Fruit fly (Drosophila melanogaster) whole organism, embryonic: ENCODE results near the gene Lamtor3.

Experiments
- Bdp1 ChIP-seq: fragments of 200-800 bp; sonication (Bioruptor generic); optimal IDR thresholded peaks from 3 replicates; lab custom pipeline; 2016; ENCODE audit warnings: missing biosample characterization, missing genetic modification characterization
- CG10147 ChIP-seq: fragments of 200-800 bp; sonication (Bioruptor generic); optimal IDR thresholded peaks from 2 replicates; lab custom pipeline; 2019; ENCODE audit warnings: missing biosample characterization, mild to moderate bottlenecking, missing genetic modification characterization, moderate library complexity
- CG12104 ChIP-seq: fragments of 200-800 bp; sonication (Bioruptor generic); optimal IDR thresholded peaks from 3 replicates; lab custom pipeline; 2016; ENCODE audit warnings: missing biosample characterization, missing genetic modification characterization
- CG12659 ChIP-seq: fragments of 200-800 bp; sonication (Bioruptor generic); optimal IDR thresholded peaks from 3 replicates; lab custom pipeline; 2017; ENCODE audit warnings: mild to moderate bottlenecking, missing biosample characterization, missing genetic modification reagents, missing genetic modification characterization
- CG12769 ChIP-seq: fragments of 200-800 bp; sonication (Bioruptor generic); optimal IDR thresholded peaks from 2 replicates; lab custom pipeline; 2019; ENCODE audit warnings: missing biosample characterization, mild to moderate bottlenecking, missing genetic modification characterization, moderate library complexity
- CG13287 ChIP-seq: fragments of 200-800 bp; sonication (Bioruptor generic); IDR thresholded peaks from 2 replicates; pipeline ENCODE4 v1.3.6; 2022; ENCODE audit warnings: missing biosample characterization, missing genetic modification characterization; ENCODE audit not compliant: partially characterized antibody
- CG1603 ChIP-seq: fragments of 200-800 bp; sonication (Bioruptor generic); optimal IDR thresholded peaks from 2 replicates; lab custom pipeline; 2019; ENCODE audit warnings: missing biosample characterization, mild to moderate bottlenecking, missing genetic modification characterization, moderate library complexity
- CG16813 ChIP-seq: fragments of 200-800 bp; sonication (Bioruptor generic); IDR thresholded peaks from 3 replicates; pipeline ENCODE4 v1.3.6; 2022; ENCODE audit warnings: missing biosample characterization, missing genetic modification characterization; ENCODE audit not compliant: partially characterized antibody
- CG17359 ChIP-seq: fragments of 200-800 bp; sonication (Bioruptor generic); optimal IDR thresholded peaks from 3 replicates; lab custom pipeline; 2018; ENCODE audit warnings: missing biosample characterization, mild to moderate bottlenecking, missing genetic modification characterization, moderate library complexity
- CG17361 ChIP-seq: fragments of 200-800 bp; sonication (Bioruptor generic); IDR thresholded peaks from 3 replicates; pipeline ENCODE4 v1.3.6; 2022; ENCODE audit warnings: missing biosample characterization, missing genetic modification characterization
- CG2712 ChIP-seq: fragments of 200-800 bp; optimal IDR thresholded peaks from 3 replicates; lab custom pipeline; 2019; ENCODE audit warnings: missing biosample characterization, mild to moderate bottlenecking, missing genetic modification characterization, moderate library complexity
- CG3995 ChIP-seq: fragments of 200-800 bp; sonication (Bioruptor generic); optimal IDR thresholded peaks from 3 replicates; lab custom pipeline; 2016; ENCODE audit warnings: missing biosample characterization, missing genetic modification characterization
- CG6654 ChIP-seq: fragments of 200-800 bp; sonication (Bioruptor generic); optimal IDR thresholded peaks from 2 replicates; lab custom pipeline; 2017; ENCODE audit warnings: missing biosample characterization, mild to moderate bottlenecking, missing genetic modification characterization
- CG6765 ChIP-seq: fragments of 200-800 bp; sonication (Bioruptor generic); optimal IDR thresholded peaks from 3 replicates; lab custom pipeline; 2017; ENCODE audit warnings: missing biosample characterization, mild to moderate bottlenecking, missing genetic modification characterization
- CG7963 ChIP-seq: fragments of 200-800 bp; sonication (Bioruptor generic); IDR thresholded peaks from 3 replicates; pipeline ENCODE4 v1.3.6; 2022; ENCODE audit warnings: missing biosample characterization, missing genetic modification characterization; ENCODE audit not compliant: partially characterized antibody
- D19A ChIP-seq: fragments of 200-800 bp; optimal IDR thresholded peaks from 3 replicates; lab custom pipeline; 2019; ENCODE audit warnings: missing biosample characterization, mild to moderate bottlenecking, missing genetic modification characterization, moderate library complexity
- Doc3 ChIP-seq: fragments of 200-800 bp; sonication (Bioruptor generic); IDR thresholded peaks from 3 replicates; pipeline ENCODE4 v1.3.6; 2022; ENCODE audit warnings: missing biosample characterization, missing genetic modification characterization; ENCODE audit not compliant: partially characterized antibody
- ERR ChIP-seq: fragments of 200-800 bp; sonication (Bioruptor generic); optimal IDR thresholded peaks from 2 replicates; lab custom pipeline; 2016; ENCODE audit warnings: missing biosample characterization, missing genetic modification characterization
- Fer2 ChIP-seq: fragments of 200-800 bp; sonication (Bioruptor generic); optimal IDR thresholded peaks from 2 replicates; lab custom pipeline; 2018; ENCODE audit warnings: missing biosample characterization, mild to moderate bottlenecking, missing genetic modification characterization, moderate library complexity
- Lhr ChIP-seq: fragments of 200-800 bp; sonication (Bioruptor generic); optimal IDR thresholded peaks from 3 replicates; lab custom pipeline; 2017; ENCODE audit warnings: mild to moderate bottlenecking, missing biosample characterization, missing genetic modification reagents, missing genetic modification characterization
- MESR4 ChIP-seq: fragments of 200-800 bp; sonication (Bioruptor generic); optimal IDR thresholded peaks from 2 replicates; lab custom pipeline; 2018; ENCODE audit warnings: missing biosample characterization, mild to moderate bottlenecking, missing genetic modification characterization, moderate library complexity
- Myb ChIP-seq: fragments of 200-800 bp; sonication (Bioruptor generic); optimal IDR thresholded peaks from 2 replicates; lab custom pipeline; 2016; ENCODE audit warnings: missing biosample characterization, missing genetic modification characterization
- Opbp ChIP-seq: fragments of 200-800 bp; sonication (Bioruptor generic); IDR thresholded peaks from 3 replicates; pipeline ENCODE4 v1.3.6; 2022; ENCODE audit warnings: missing biosample characterization, missing genetic modification characterization; ENCODE audit not compliant: partially characterized antibody
- Pdp1 ChIP-seq, 2 experiments: fragments of 200-800 bp; sonication (Bioruptor generic); optimal IDR thresholded peaks; 3 replicates each; lab custom pipeline; 2016; ENCODE audit warnings: missing biosample characterization in 2 of 2, missing genetic modification characterization in 2 of 2, mild to moderate bottlenecking in 1 of 2, moderate library complexity in 1 of 2
- Scr ChIP-seq: fragments of 200-800 bp; sonication (Bioruptor generic); IDR thresholded peaks from 2 replicates; pipeline ENCODE4 v1.3.6; 2022; ENCODE audit warnings: missing biosample characterization, missing genetic modification characterization; ENCODE audit not compliant: partially characterized antibody
- YL-1 ChIP-seq: fragments of 200-800 bp; sonication (Bioruptor generic); optimal IDR thresholded peaks from 3 replicates; lab custom pipeline; 2017; ENCODE audit warnings: missing biosample characterization, mild to moderate bottlenecking, missing genetic modification characterization
- ato ChIP-seq: fragments of 200-800 bp; sonication (Bioruptor generic); IDR thresholded peaks from 2 replicates; pipeline ENCODE4 v1.3.6; 2022; ENCODE audit warnings: missing biosample characterization, missing genetic modification characterization; ENCODE audit not compliant: partially characterized antibody
- bowl ChIP-seq: fragments of 200-800 bp; sonication (Bioruptor generic); IDR thresholded peaks from 2 replicates; pipeline ENCODE4 v1.3.6; 2022; ENCODE audit warnings: missing biosample characterization, missing genetic modification characterization
- br ChIP-seq: fragments of >200 bp; optimal IDR thresholded peaks from 2 replicates; lab custom pipeline; 2017
- btn ChIP-seq: fragments of 200-800 bp; sonication (Bioruptor generic); optimal IDR thresholded peaks from 2 replicates; lab custom pipeline; 2016; ENCODE audit warnings: missing biosample characterization, missing genetic modification characterization
- dmrt11E ChIP-seq: fragments of 200-800 bp; sonication (Bioruptor generic); optimal IDR thresholded peaks from 3 replicates; lab custom pipeline; 2018; ENCODE audit warnings: missing biosample characterization, mild to moderate bottlenecking, missing genetic modification characterization, moderate library complexity
- emc ChIP-seq: fragments of 200-800 bp; sonication (Bioruptor generic); optimal IDR thresholded peaks from 2 replicates; lab custom pipeline; 2016; ENCODE audit warnings: missing biosample characterization, missing genetic modification characterization
- eve ChIP-seq, 2 experiments: fragments of >200 bp; optimal IDR thresholded peaks; 2 replicates each; lab custom pipeline; 2017; ENCODE audit warnings: missing biosample characterization in 2 of 2, missing genetic modification characterization in 2 of 2
- fu2 ChIP-seq: fragments of 200-800 bp; sonication (Bioruptor generic); optimal IDR thresholded peaks from 2 replicates; lab custom pipeline; 2016; ENCODE audit warnings: missing biosample characterization, missing genetic modification characterization
- grn ChIP-seq: fragments of 200-800 bp; sonication (Bioruptor generic); optimal IDR thresholded peaks from 3 replicates; lab custom pipeline; 2017; ENCODE audit warnings: missing biosample characterization, missing genetic modification characterization
- her ChIP-seq: fragments of 200-800 bp; sonication (Bioruptor generic); optimal IDR thresholded peaks from 2 replicates; lab custom pipeline; 2016; ENCODE audit warnings: missing biosample characterization, missing genetic modification characterization
- klu ChIP-seq: fragments of 200-800 bp; sonication (Bioruptor generic); IDR thresholded peaks from 2 replicates; pipeline ENCODE4 v1.3.6; 2022; ENCODE audit warnings: missing biosample characterization, missing genetic modification characterization
- knrl ChIP-seq: fragments of 200-800 bp; sonication (Bioruptor generic); IDR thresholded peaks from 3 replicates; pipeline ENCODE4 v1.3.6; 2022; ENCODE audit warnings: missing biosample characterization, missing genetic modification characterization; ENCODE audit not compliant: partially characterized antibody
- nmo ChIP-seq: fragments of 200-800 bp; sonication (Bioruptor generic); optimal IDR thresholded peaks from 2 replicates; lab custom pipeline; 2018; ENCODE audit warnings: missing biosample characterization, mild to moderate bottlenecking, missing genetic modification characterization, moderate library complexity
- pan ChIP-seq, 4 experiments: fragments of >200 bp in 3 of 4; fragments of 200-800 bp in 1 of 4; sonication (Bioruptor generic) in 1 of 4; optimal IDR thresholded peaks in 3 of 4; IDR thresholded peaks in 1 of 4; 2 replicates each; pipeline versions ENCODE4 v1.3.6 to Lab custom; 2017 to 2022; ENCODE audit warnings: missing biosample characterization in 2 of 4, missing genetic modification characterization in 2 of 4, mixed read lengths in 1 of 4
- pzg ChIP-seq: fragments of 200-800 bp; sonication (Bioruptor generic); optimal IDR thresholded peaks from 3 replicates; lab custom pipeline; 2018; ENCODE audit warnings: missing biosample characterization, mild to moderate bottlenecking, missing genetic modification characterization, moderate library complexity
- sd ChIP-seq: fragments of 200-800 bp; sonication (Bioruptor generic); optimal IDR thresholded peaks from 3 replicates; lab custom pipeline; 2018; ENCODE audit warnings: missing biosample characterization, mild to moderate bottlenecking, missing genetic modification characterization, moderate library complexity
- sna ChIP-seq: fragments of 200-800 bp; sonication (Bioruptor generic); IDR thresholded peaks from 2 replicates; pipeline ENCODE4 v1.3.6; 2022; ENCODE audit warnings: missing biosample characterization, missing genetic modification characterization; ENCODE audit not compliant: partially characterized antibody
- tin ChIP-seq: fragments of 200-800 bp; sonication (Bioruptor generic); optimal IDR thresholded peaks from 3 replicates; lab custom pipeline; 2016; ENCODE audit warnings: missing biosample characterization, missing genetic modification characterization
- tup ChIP-seq: fragments of 200-800 bp; sonication (Bioruptor generic); optimal IDR thresholded peaks from 2 replicates; lab custom pipeline; 2016; ENCODE audit warnings: missing biosample characterization, mild to moderate bottlenecking, missing genetic modification characterization, moderate library complexity
- unc-4 ChIP-seq: fragments of 200-800 bp; sonication (Bioruptor generic); IDR thresholded peaks from 2 replicates; pipeline ENCODE4 v1.3.6; 2022; ENCODE audit warnings: missing biosample characterization, missing genetic modification characterization; ENCODE audit not compliant: partially characterized antibody
- vnd ChIP-seq: fragments of 200-800 bp; sonication (Bioruptor generic); IDR thresholded peaks from 3 replicates; pipeline ENCODE4 v1.3.6; 2022; ENCODE audit warnings: missing biosample characterization, missing genetic modification characterization; ENCODE audit not compliant: partially characterized antibody
- vvl ChIP-seq: fragments of 200-800 bp; sonication (Bioruptor generic); IDR thresholded peaks from 2 replicates; pipeline ENCODE4 v1.3.6; 2022; ENCODE audit warnings: missing biosample characterization, missing genetic modification characterization
- yki ChIP-seq: fragments of >200 bp; optimal IDR thresholded peaks from 3 replicates; lab custom pipeline; 2018

The Lamtor3 gene

DNA sequence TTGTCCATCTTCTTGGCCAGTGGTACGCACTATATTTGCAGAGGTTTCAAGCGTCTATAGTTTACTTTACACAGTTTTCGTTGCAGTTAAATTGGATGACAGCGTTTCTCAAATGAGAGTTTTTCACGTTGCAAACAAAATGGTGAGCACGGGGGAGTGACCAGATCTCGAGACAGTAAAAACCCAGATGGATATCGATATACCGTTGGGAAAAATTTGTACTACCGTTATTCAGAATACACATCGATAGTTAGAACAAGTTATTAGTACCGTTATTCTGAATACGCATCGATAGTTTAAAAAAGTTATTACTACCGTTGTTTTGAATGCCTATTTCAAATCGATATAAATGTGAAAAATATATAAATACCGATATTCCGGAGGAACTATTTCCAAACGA lies 3.3 kb upstream of the Lamtor3 start, which contains the start of gene cass:
Gene cass (minus strand): TSS at position 179 of the 400 bp plus-strand sequence.
- peak; percentile 91 for TF ChIP-seq knrl
- TF ChIP-seq Scr (GFP tag; lab: Robert Waterston, UW) = peak; percentile 93
- TF ChIP-seq vvl = no peak
- TF ChIP-seq CG13287 = peak; percentile 93
- TF ChIP-seq btn (GFP tag; lab: Kevin White, UChicago) = no peak
- peak; percentile 93 for TF ChIP-seq YL-1
- TF ChIP-seq CG16813 (GFP tag; lab: Robert Waterston, UW) = peak; percentile 94
- peak; percentile 82 for TF ChIP-seq sna
- TF ChIP-seq dmrt11E (tag; lab: Kevin White, UChicago) = peak; percentile 9
- TF ChIP-seq CG17361 (GFP tag; lab: Robert Waterston, UW) = 0 out of 3 replicates have a peak, but pooled peaks have one; percentile 18
- TF ChIP-seq nmo (GFP tag; lab: Kevin White, UChicago) = peak; percentile 59
- TF ChIP-seq CG6654 (GFP tag; lab: Kevin White, UChicago) = no peak
- peak; percentile 88 for TF ChIP-seq Myb
- peak in 1 of 2 experiments; percentile 16 for TF ChIP-seq Pdp1 (GFP tag; optimal IDR thresholded peaks at IDR 0.05; lab: Kevin White, UChicago)
- peak; percentile 89 for TF ChIP-seq pzg (GFP tag; lab: Kevin White, UChicago)
- peak; percentile 74 for TF ChIP-seq sd (tag; lab: Kevin White, UChicago)
- TF ChIP-seq CG10147 (GFP tag; lab: Kevin White, UChicago) = no peak
- peak; percentile 93 for TF ChIP-seq MESR4
- TF ChIP-seq CG12769 (tag; lab: Kevin White, UChicago) = no peak
- TF ChIP-seq CG12659 (GFP tag; lab: Kevin White, UChicago) = peak; percentile 22
- TF ChIP-seq her (GFP tag; lab: Kevin White, UChicago) = peak; percentile 38
- TF ChIP-seq Fer2 (tag; lab: Kevin White, UChicago) = no peak
- peak; percentile 88 for TF ChIP-seq CG3995 (GFP tag; lab: Kevin White, UChicago)
- no peak for TF ChIP-seq tup (GFP tag; lab: Kevin White, UChicago)
- no peak for TF ChIP-seq br (lab: Kevin White, UChicago)
- no peak for TF ChIP-seq ERR (GFP tag; lab: Kevin White, UChicago)
- TF ChIP-seq CG6765 = no peak
- no peak for TF ChIP-seq klu (GFP tag; lab: Robert Waterston, UW)
- no peak for TF ChIP-seq pan (optimal IDR thresholded peaks at IDR 0.05; lab: Kevin White, UChicago)
- TF ChIP-seq pan (GFP tag; optimal IDR thresholded peaks at IDR 0.05 in 1 of 2, IDR thresholded peaks at IDR 0.05 in 1 of 2) = no peak
- peak; percentile 59 for TF ChIP-seq CG2712
- peak; percentile 93 for TF ChIP-seq unc-4 (GFP tag; lab: Robert Waterston, UW)
- no peak for TF ChIP-seq bowl (GFP tag; lab: Robert Waterston, UW)
- TF ChIP-seq D19A (tag; lab: Kevin White, UChicago) = no peak
- TF ChIP-seq Doc3 = peak; percentile 87
- TF ChIP-seq yki (lab: Kevin White, UChicago) = no peak
- peak; percentile 75 for TF ChIP-seq CG1603
- peak; percentile 88 for TF ChIP-seq vnd (GFP tag; lab: Robert Waterston, UW)
- no peak for TF ChIP-seq emc
- TF ChIP-seq Lhr (GFP tag; lab: Kevin White, UChicago) = peak; percentile 36
- TF ChIP-seq CG12104 (GFP tag; lab: Kevin White, UChicago) = no peak
- no peak for TF ChIP-seq tin (GFP tag; lab: Kevin White, UChicago)
- TF ChIP-seq ato (GFP tag; lab: Robert Waterston, UW) = peak; percentile 89
- no peak for TF ChIP-seq grn
- TF ChIP-seq CG17359 (tag; lab: Kevin White, UChicago) = no peak
- no peak for TF ChIP-seq fu2 (GFP tag; lab: Kevin White, UChicago)
- peak; percentile 94 for TF ChIP-seq Opbp (GFP tag; lab: Robert Waterston, UW)
- no peak for TF ChIP-seq Bdp1 (GFP tag; lab: Kevin White, UChicago)
- TF ChIP-seq CG7963 = peak; percentile 92
- no peak for TF ChIP-seq eve (GFP tag; optimal IDR thresholded peaks at IDR 0.05; lab: Kevin White, UChicago)
